Worm (Caenorhabditis elegans): Measurements from ENCODE around the gene ife-1.

DNA sequence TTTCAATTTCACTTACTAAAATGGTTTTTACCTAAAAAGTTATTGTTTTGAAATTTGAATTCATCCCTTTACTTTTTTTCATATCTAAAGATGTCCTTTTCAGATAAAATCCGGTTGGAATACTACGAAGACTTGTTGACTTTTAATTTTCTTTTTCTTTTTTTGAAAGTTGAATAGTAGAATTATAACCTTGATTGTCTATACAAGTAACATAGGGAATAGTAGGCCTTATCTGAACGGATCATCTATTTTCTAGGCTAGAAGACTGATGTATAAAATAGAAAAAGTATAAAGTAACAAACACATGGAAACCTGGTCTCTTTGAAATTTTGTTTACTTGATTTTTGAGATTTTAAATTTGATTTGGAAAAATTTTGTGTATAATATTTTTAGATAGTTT, 37.7 kb downstream of the ife-1 start:
- TF ChIP-seq lin-38 (GFP tag; IDR thresholded peaks at IDR 0.05) (no peak), zip-11 (GFP tag; IDR thresholded peaks at IDR 0.05) (no peak), aly-2 (tag; optimal IDR thresholded peaks at IDR 0.05) (no peak), zag-1 (tag; optimal IDR thresholded peaks at IDR 0.05) (no peak), nhr-237 (tag; optimal IDR thresholded peaks at IDR 0.05) (no peak), aha-1 (tag) (no peak), ama-1 (optimal IDR thresholded peaks at IDR 0.05) (no peak), nhr-25 (tag; optimal IDR thresholded peaks at IDR 0.05; ENCODE audit: borderline replicate concordance, insufficient read depth) (no peak), ztf-7 (tag; optimal IDR thresholded peaks at IDR 0.05) (no peak), ZK337.2 (GFP tag; IDR thresholded peaks at IDR 0.05) (no peak), mdt-29 (GFP tag; IDR thresholded peaks at IDR 0.05) (no peak), lsy-2 (tag; optimal IDR thresholded peaks at IDR 0.05) (no peak), unc-39 (tag; optimal IDR thresholded peaks at IDR 0.05) (no peak), nhr-11 (tag; optimal IDR thresholded peaks at IDR 0.05) (no peak)
